Fruit fly (Drosophila melanogaster) whole organism, embryonic: ENCODE measurements around the gene Dic4.

Experiments used
- Adf1 ChIP-seq: fragments of 200-800 bp; sonication (Bioruptor generic); IDR thresholded peaks from 2 replicates; pipeline ENCODE4 v1.3.6; 2022; ENCODE audit warnings: missing biosample characterization, missing genetic modification characterization
- Atf6 ChIP-seq: fragments of 200-800 bp; sonication (Bioruptor generic); IDR thresholded peaks from 2 replicates; pipeline ENCODE4 v1.3.6; 2022; ENCODE audit warnings: missing biosample characterization, missing genetic modification characterization
- CG10431 ChIP-seq: fragments of 200-800 bp; sonication (Bioruptor generic); optimal IDR thresholded peaks from 3 replicates; lab custom pipeline; 2018; ENCODE audit warnings: missing biosample characterization, mild to moderate bottlenecking, missing genetic modification characterization
- CG10462 ChIP-seq: fragments of 200-800 bp; sonication (Bioruptor generic); optimal IDR thresholded peaks from 2 replicates; lab custom pipeline; 2016; ENCODE audit warnings: missing biosample characterization, missing genetic modification characterization
- CG11456 ChIP-seq: fragments of 200-800 bp; sonication (Bioruptor generic); IDR thresholded peaks from 3 replicates; pipeline ENCODE4 v1.3.6; 2022; ENCODE audit warnings: missing biosample characterization, missing genetic modification characterization
- CG12155 ChIP-seq: fragments of 200-800 bp; sonication (Bioruptor generic); optimal IDR thresholded peaks from 3 replicates; lab custom pipeline; 2016; ENCODE audit warnings: missing biosample characterization, missing genetic modification characterization
- CG13123 ChIP-seq: fragments of 200-800 bp; sonication (Bioruptor generic); optimal IDR thresholded peaks from 2 replicates; lab custom pipeline; 2016; ENCODE audit warnings: missing biosample characterization, missing genetic modification characterization
- CG15479 ChIP-seq: fragments of 200-800 bp; sonication (Bioruptor generic); optimal IDR thresholded peaks from 3 replicates; lab custom pipeline; 2019; ENCODE audit warnings: missing biosample characterization, mild to moderate bottlenecking, missing genetic modification characterization, moderate library complexity
- CG15514 ChIP-seq: fragments of 200-800 bp; sonication (Bioruptor generic); optimal IDR thresholded peaks from 3 replicates; lab custom pipeline; 2017; ENCODE audit warnings: missing biosample characterization, missing genetic modification characterization, mild to moderate bottlenecking, moderate library complexity, missing genetic modification reagents
- CG18011 ChIP-seq: fragments of 200-800 bp; sonication (Bioruptor generic); optimal IDR thresholded peaks from 2 replicates; lab custom pipeline; 2017; ENCODE audit warnings: missing biosample characterization, missing genetic modification characterization, mild to moderate bottlenecking, moderate library complexity, missing genotype
- CG2199 ChIP-seq: fragments of 200-800 bp; sonication (Bioruptor generic); IDR thresholded peaks from 3 replicates; pipeline ENCODE4 v1.3.6; 2022; ENCODE audit warnings: missing biosample characterization, missing genetic modification characterization
- CG3847 ChIP-seq: fragments of 200-800 bp; sonication (Bioruptor generic); IDR thresholded peaks from 2 replicates; pipeline ENCODE4 v1.3.6; 2022; ENCODE audit warnings: missing biosample characterization, missing genetic modification characterization
- CG42726 ChIP-seq: fragments of 200-800 bp; sonication (Bioruptor generic); IDR thresholded peaks from 2 replicates; pipeline ENCODE4 v1.3.6; 2022; ENCODE audit warnings: missing biosample characterization, missing genetic modification characterization; ENCODE audit not compliant: partially characterized antibody
- CG7556 ChIP-seq: fragments of 200-800 bp; sonication (Bioruptor generic); optimal IDR thresholded peaks from 2 replicates; lab custom pipeline; 2017; ENCODE audit warnings: missing biosample characterization, mild to moderate bottlenecking, missing genetic modification characterization
- CG7839 ChIP-seq: fragments of 200-800 bp; sonication (Bioruptor generic); optimal IDR thresholded peaks from 3 replicates; lab custom pipeline; 2018; ENCODE audit warnings: missing biosample characterization, mild to moderate bottlenecking, missing genetic modification characterization, moderate library complexity
- CG8281 ChIP-seq: fragments of 200-800 bp; sonication (Bioruptor generic); optimal IDR thresholded peaks from 2 replicates; lab custom pipeline; 2018; ENCODE audit warnings: missing biosample characterization, mild to moderate bottlenecking, missing genetic modification characterization, moderate library complexity
- CG8359 ChIP-seq: fragments of 200-800 bp; sonication (Bioruptor generic); optimal IDR thresholded peaks from 2 replicates; lab custom pipeline; 2017; ENCODE audit warnings: missing biosample characterization, mild to moderate bottlenecking, missing genetic modification characterization, borderline replicate concordance
- CG8478 ChIP-seq: fragments of >200 bp; optimal IDR thresholded peaks from 2 replicates; lab custom pipeline; 2018
- CG9609 ChIP-seq: fragments of 200-800 bp; sonication (Bioruptor generic); optimal IDR thresholded peaks from 3 replicates; lab custom pipeline; 2016; ENCODE audit warnings: missing biosample characterization, missing genetic modification characterization
- CG9876 ChIP-seq: fragments of 200-800 bp; sonication (Bioruptor generic); optimal IDR thresholded peaks from 2 replicates; lab custom pipeline; 2016; ENCODE audit warnings: missing biosample characterization, missing genetic modification characterization
- Dbx ChIP-seq: fragments of 200-800 bp; sonication (Bioruptor generic); IDR thresholded peaks from 3 replicates; pipeline ENCODE4 v1.3.6; 2022; ENCODE audit warnings: missing biosample characterization, missing genetic modification characterization
- Deaf1 ChIP-seq: fragments of 200-800 bp; optimal IDR thresholded peaks from 3 replicates; lab custom pipeline; 2019; ENCODE audit warnings: missing biosample characterization, mild to moderate bottlenecking, missing genetic modification characterization, moderate library complexity
- Dek ChIP-seq: fragments of 200-800 bp; sonication (Bioruptor generic); optimal IDR thresholded peaks from 3 replicates; lab custom pipeline; 2019; ENCODE audit warnings: missing biosample characterization, mild to moderate bottlenecking, missing genetic modification characterization, moderate library complexity
- Doc3 ChIP-seq: fragments of 200-800 bp; sonication (Bioruptor generic); IDR thresholded peaks from 3 replicates; pipeline ENCODE4 v1.3.6; 2022; ENCODE audit warnings: missing biosample characterization, missing genetic modification characterization; ENCODE audit not compliant: partially characterized antibody
- Ets65A ChIP-seq: fragments of 200-800 bp; sonication (Bioruptor generic); peaks from one replicate; lab custom pipeline; 2016; ENCODE audit warnings: missing biosample characterization, missing genetic modification characterization
- HmgD ChIP-seq: fragments of 200-800 bp; sonication (Bioruptor generic); optimal IDR thresholded peaks from 3 replicates; lab custom pipeline; 2016; ENCODE audit warnings: missing biosample characterization, missing genetic modification characterization
- Hr51 ChIP-seq, 2 experiments: fragments of 200-800 bp; sonication (Bioruptor generic); optimal IDR thresholded peaks; 2 replicates in 1 of 2; 3 replicates in 1 of 2; lab custom pipeline; 2016 to 2018; ENCODE audit warnings: missing biosample characterization in 2 of 2, missing genetic modification characterization in 2 of 2, mild to moderate bottlenecking in 1 of 2, moderate library complexity in 1 of 2
- Hr78 ChIP-seq, 2 experiments: fragments of 200-800 bp in 1 of 2; fragments of >200 bp in 1 of 2; sonication (Bioruptor generic) in 1 of 2; optimal IDR thresholded peaks; 2 replicates each; lab custom pipeline; 2017 to 2019; ENCODE audit warnings: missing biosample characterization in 2 of 2, missing genetic modification characterization in 2 of 2, mild to moderate bottlenecking in 1 of 2, moderate library complexity in 1 of 2
- Kr ChIP-seq: fragments of 200-800 bp; sonication (Bioruptor generic); optimal IDR thresholded peaks from 2 replicates; lab custom pipeline; 2017; ENCODE audit warnings: missing biosample characterization, mild to moderate bottlenecking, missing genetic modification characterization
- Optix ChIP-seq: fragments of 200-800 bp; sonication (Bioruptor generic); IDR thresholded peaks from 3 replicates; pipeline ENCODE4 v1.3.6; 2022; ENCODE audit warnings: missing biosample characterization, missing genetic modification characterization
- PHDP ChIP-seq: fragments of 200-800 bp; sonication (Bioruptor generic); optimal IDR thresholded peaks from 3 replicates; lab custom pipeline; 2018; ENCODE audit warnings: missing biosample characterization, mild to moderate bottlenecking, missing genetic modification characterization, moderate library complexity
- Rfx ChIP-seq: fragments of 200-800 bp; sonication (Bioruptor generic); IDR thresholded peaks from 2 replicates; pipeline ENCODE4 v1.3.6; 2022; ENCODE audit warnings: missing biosample characterization, missing genetic modification characterization
- Sry-β ChIP-seq: fragments of 200-800 bp; sonication (Bioruptor generic); optimal IDR thresholded peaks from 2 replicates; lab custom pipeline; 2018; ENCODE audit warnings: missing biosample characterization, mild to moderate bottlenecking, missing genetic modification characterization, moderate library complexity
- Xbp1 ChIP-seq: fragments of 200-800 bp; sonication (Bioruptor generic); optimal IDR thresholded peaks from 3 replicates; lab custom pipeline; 2016; ENCODE audit warnings: missing biosample characterization, mild to moderate bottlenecking, missing genetic modification characterization
- ato ChIP-seq: fragments of 200-800 bp; sonication (Bioruptor generic); IDR thresholded peaks from 2 replicates; pipeline ENCODE4 v1.3.6; 2022; ENCODE audit warnings: missing biosample characterization, missing genetic modification characterization; ENCODE audit not compliant: partially characterized antibody
- bab2 ChIP-seq: fragments of 200-800 bp; sonication (Bioruptor generic); optimal IDR thresholded peaks from 2 replicates; lab custom pipeline; 2016; ENCODE audit warnings: missing biosample characterization, missing genetic modification characterization
- crol ChIP-seq: fragments of 200-800 bp; sonication (Bioruptor generic); IDR thresholded peaks from 2 replicates; pipeline ENCODE4 v1.3.6; 2022; ENCODE audit warnings: missing biosample characterization, missing genetic modification characterization
- da ChIP-seq: fragments of 200-800 bp; sonication (Bioruptor generic); optimal IDR thresholded peaks from 2 replicates; lab custom pipeline; 2016; ENCODE audit warnings: missing biosample characterization, missing genetic modification characterization
- disco-r ChIP-seq: fragments of 200-800 bp; sonication (Bioruptor generic); optimal IDR thresholded peaks from 2 replicates; lab custom pipeline; 2016; ENCODE audit warnings: missing biosample characterization, missing genetic modification characterization
- eve ChIP-seq, 2 experiments: fragments of >200 bp; optimal IDR thresholded peaks; 2 replicates each; lab custom pipeline; 2017; ENCODE audit warnings: missing biosample characterization in 2 of 2, missing genetic modification characterization in 2 of 2
- gt ChIP-seq: fragments of 200-800 bp; sonication (Bioruptor generic); IDR thresholded peaks from 2 replicates; pipeline ENCODE4 v1.3.6; 2022; ENCODE audit warnings: missing biosample characterization, missing genetic modification characterization
- h ChIP-seq: fragments of >200 bp; optimal IDR thresholded peaks from 2 replicates; lab custom pipeline; 2017
- klu ChIP-seq: fragments of 200-800 bp; sonication (Bioruptor generic); IDR thresholded peaks from 2 replicates; pipeline ENCODE4 v1.3.6; 2022; ENCODE audit warnings: missing biosample characterization, missing genetic modification characterization
- mld ChIP-seq: fragments of 200-800 bp; sonication (Bioruptor generic); IDR thresholded peaks from 3 replicates; pipeline ENCODE4 v1.3.6; 2022; ENCODE audit warnings: missing biosample characterization, missing genetic modification characterization; ENCODE audit not compliant: partially characterized antibody
- pita ChIP-seq: fragments of 200-800 bp; sonication (Bioruptor generic); optimal IDR thresholded peaks from 2 replicates; lab custom pipeline; 2017; ENCODE audit warnings: missing biosample characterization, mild to moderate bottlenecking, missing genetic modification characterization
- row ChIP-seq: fragments of 200-800 bp; sonication (Bioruptor generic); IDR thresholded peaks from 3 replicates; pipeline ENCODE4 v1.3.6; 2022; ENCODE audit warnings: missing biosample characterization, missing genetic modification characterization
- sens ChIP-seq: fragments of 200-800 bp; sonication (Bioruptor generic); peaks from one replicate; lab custom pipeline; 2016; ENCODE audit warnings: missing biosample characterization, missing genetic modification characterization
- sima ChIP-seq: fragments of 200-800 bp; sonication (Bioruptor generic); optimal IDR thresholded peaks from 2 replicates; lab custom pipeline; 2016; ENCODE audit warnings: missing biosample characterization, missing genetic modification characterization
- sr ChIP-seq: fragments of 200-800 bp; sonication (Bioruptor generic); IDR thresholded peaks from 3 replicates; pipeline ENCODE4 v1.3.6; 2022; ENCODE audit warnings: missing biosample characterization, missing genetic modification characterization
- twi ChIP-seq: fragments of 200-800 bp; optimal IDR thresholded peaks from 2 replicates; lab custom pipeline; 2019; ENCODE audit warnings: missing biosample characterization, mild to moderate bottlenecking, missing genetic modification characterization, moderate library complexity
- wek ChIP-seq: fragments of 200-800 bp; sonication (Bioruptor generic); optimal IDR thresholded peaks from 3 replicates; lab custom pipeline; 2018; ENCODE audit warnings: missing biosample characterization, mild to moderate bottlenecking, missing genetic modification characterization, moderate library complexity

Gene Dic4

DNA sequence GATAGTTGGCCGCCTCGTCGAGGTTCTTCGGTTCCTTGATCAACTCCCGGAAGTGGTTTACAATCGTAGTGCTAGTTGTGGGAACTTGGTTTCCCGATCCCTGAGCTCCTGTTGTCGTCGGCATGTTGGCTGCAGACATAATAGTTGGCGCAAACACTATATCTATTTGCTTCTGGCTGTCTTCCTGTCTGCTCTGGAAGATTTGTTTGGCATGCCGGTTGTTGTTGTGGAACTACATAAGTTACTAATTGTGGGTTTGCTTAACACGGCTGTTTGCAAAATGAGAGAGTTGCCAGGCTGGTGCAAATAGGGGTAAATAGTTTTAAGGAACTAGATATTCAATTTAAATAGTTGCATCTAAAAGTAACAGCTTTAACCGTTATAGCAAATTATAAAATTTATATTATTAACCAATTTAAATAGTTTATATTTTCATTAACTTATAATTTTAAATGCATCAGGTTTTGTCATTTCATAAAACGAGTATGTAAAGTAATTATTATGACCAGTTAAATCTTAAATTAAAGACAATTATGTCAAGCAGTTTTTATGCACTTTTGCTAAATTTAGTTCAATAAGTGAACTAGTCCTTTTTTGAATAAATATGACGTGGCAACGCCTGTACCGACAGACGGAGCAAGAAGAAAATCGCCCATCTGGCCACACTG lies 16.5 kb downstream of the Dic4 start, which contains the start of the genes Sgf11 and CG32202 (continued):
- peak; percentile 18 for TF ChIP-seq CG10431
- no peak for TF ChIP-seq CG11456
- peak; percentile 20 for TF ChIP-seq Sry-β (GFP tag; lab: Kevin White, UChicago)
- no peak for TF ChIP-seq CG9876 (GFP tag; lab: Kevin White, UChicago)
- TF ChIP-seq pita (GFP tag; lab: Kevin White, UChicago): no peak
- no peak for TF ChIP-seq Deaf1
- TF ChIP-seq sima (GFP tag; lab: Kevin White, UChicago): no peak
- TF ChIP-seq Dek (tag; lab: Kevin White, UChicago): peak; percentile 65
- TF ChIP-seq PHDP (tag; lab: Kevin White, UChicago): peak; percentile 74
- no peak for TF ChIP-seq Optix (GFP tag; lab: Robert Waterston, UW)
- peak; percentile 19 for TF ChIP-seq CG13123 (GFP tag; lab: Kevin White, UChicago)
- no peak for TF ChIP-seq crol (GFP tag; lab: Robert Waterston, UW)
- TF ChIP-seq sr (GFP tag; lab: Robert Waterston, UW): no peak
- no peak for TF ChIP-seq Kr
- TF ChIP-seq eve (GFP tag; optimal IDR thresholded peaks at IDR 0.05; lab: Kevin White, UChicago): no peak
- TF ChIP-seq HmgD (GFP tag; lab: Kevin White, UChicago): peak; percentile 23
- no peak for TF ChIP-seq Hr78 (GFP tag; optimal IDR thresholded peaks at IDR 0.05; lab: Kevin White, UChicago)
- 0 out of 3 replicates have a peak, but pooled peaks have one; percentile 31 for TF ChIP-seq CG2199 (GFP tag; lab: Robert Waterston, UW)
- no peak for TF ChIP-seq disco-r
- no peak for TF ChIP-seq CG42726 (GFP tag; lab: Robert Waterston, UW)
- TF ChIP-seq CG8281 (tag; lab: Kevin White, UChicago): peak; percentile 33
- TF ChIP-seq h (lab: Kevin White, UChicago): no peak
- no peak for TF ChIP-seq klu
- TF ChIP-seq CG7556 (GFP tag; lab: Kevin White, UChicago): peak; percentile 80
- peak; percentile 76 for TF ChIP-seq sens (GFP tag; lab: Kevin White, UChicago)
- peak; percentile 59 for TF ChIP-seq CG18011
- TF ChIP-seq CG12155 (GFP tag; lab: Kevin White, UChicago): peak; percentile 53
- TF ChIP-seq Doc3: no peak
- TF ChIP-seq CG15514 (GFP tag; lab: Kevin White, UChicago): peak; percentile 99
- no peak for TF ChIP-seq CG8478 (lab: Kevin White, UChicago)
- no peak for TF ChIP-seq CG8359 (GFP tag; lab: Kevin White, UChicago)
- no peak for TF ChIP-seq wek
- peak; percentile 56 for TF ChIP-seq Atf6 (GFP tag; lab: Robert Waterston, UW)
- TF ChIP-seq ato: no peak
- peak in 1 of 2 experiments; percentile 77 for TF ChIP-seq Hr51 (GFP tag; optimal IDR thresholded peaks at IDR 0.05; lab: Kevin White, UChicago)
- no peak for TF ChIP-seq Dbx (GFP tag; lab: Robert Waterston, UW)
- TF ChIP-seq CG3847 (GFP tag; lab: Robert Waterston, UW): peak; percentile 58
- no peak for TF ChIP-seq Adf1
- TF ChIP-seq row (GFP tag; lab: Robert Waterston, UW): peak; percentile 87
- peak; percentile 73 for TF ChIP-seq Xbp1 (GFP tag; lab: Kevin White, UChicago)
- no peak; the same call in 1 of the 2 replicates for TF ChIP-seq Rfx
- TF ChIP-seq twi (tag; lab: Kevin White, UChicago): peak; percentile 48
- TF ChIP-seq CG15479 (GFP tag; lab: Kevin White, UChicago): no peak
- TF ChIP-seq da (GFP tag; lab: Kevin White, UChicago): no peak
- TF ChIP-seq CG10462 (GFP tag; lab: Kevin White, UChicago): no peak
- TF ChIP-seq Ets65A (GFP tag; lab: Kevin White, UChicago): peak; percentile 60
- peak; percentile 79 for TF ChIP-seq CG7839 (tag; lab: Kevin White, UChicago)
- TF ChIP-seq CG9609 (GFP tag; lab: Kevin White, UChicago): no peak
- peak; percentile 21 for TF ChIP-seq bab2 (GFP tag; lab: Kevin White, UChicago)
- no peak for TF ChIP-seq mld (GFP tag; lab: Robert Waterston, UW)
- TF ChIP-seq gt: no peak
